Fruit fly (Drosophila melanogaster) whole organism, embryonic: ENCODE results near the gene CG9184.

Experiments used
- Antp ChIP-seq: fragments of 200-800 bp; sonication (Bioruptor generic); optimal IDR thresholded peaks from 3 replicates; lab custom pipeline; 2016; ENCODE audit warnings: missing biosample characterization, missing genetic modification characterization
- Atf-2 ChIP-seq: fragments of 200-800 bp; sonication (Bioruptor generic); optimal IDR thresholded peaks from 2 replicates; lab custom pipeline; 2016; ENCODE audit warnings: missing biosample characterization, missing genetic modification characterization
- Bgb ChIP-seq: fragments of 200-800 bp; sonication (Bioruptor generic); IDR thresholded peaks from 2 replicates; pipeline ENCODE4 v1.3.6; 2022; ENCODE audit warnings: missing biosample characterization, missing genetic modification characterization; ENCODE audit not compliant: partially characterized antibody
- Blimp-1 ChIP-seq: fragments of 200-800 bp; sonication (Bioruptor generic); optimal IDR thresholded peaks from 3 replicates; lab custom pipeline; 2018; ENCODE audit warnings: missing biosample characterization, missing genetic modification characterization, mild to moderate bottlenecking, moderate library complexity, missing genetic modification reagents
- CG12659 ChIP-seq: fragments of 200-800 bp; sonication (Bioruptor generic); optimal IDR thresholded peaks from 3 replicates; lab custom pipeline; 2017; ENCODE audit warnings: mild to moderate bottlenecking, missing biosample characterization, missing genetic modification reagents, missing genetic modification characterization
- CG13287 ChIP-seq: fragments of 200-800 bp; sonication (Bioruptor generic); IDR thresholded peaks from 2 replicates; pipeline ENCODE4 v1.3.6; 2022; ENCODE audit warnings: missing biosample characterization, missing genetic modification characterization; ENCODE audit not compliant: partially characterized antibody
- CG15011 ChIP-seq: fragments of 200-800 bp; sonication (Bioruptor generic); optimal IDR thresholded peaks from 3 replicates; lab custom pipeline; 2018; ENCODE audit warnings: missing biosample characterization, mild to moderate bottlenecking, missing genetic modification characterization
- CG15514 ChIP-seq: fragments of 200-800 bp; sonication (Bioruptor generic); optimal IDR thresholded peaks from 3 replicates; lab custom pipeline; 2017; ENCODE audit warnings: missing biosample characterization, missing genetic modification characterization, mild to moderate bottlenecking, moderate library complexity, missing genetic modification reagents
- CG16779 ChIP-seq: fragments of 200-800 bp; sonication (Bioruptor generic); IDR thresholded peaks from 2 replicates; pipeline ENCODE4 v1.3.6; 2022; ENCODE audit warnings: missing biosample characterization, missing genetic modification characterization
- CG1832 ChIP-seq: fragments of 200-800 bp; sonication (Bioruptor generic); optimal IDR thresholded peaks from 2 replicates; lab custom pipeline; 2017; ENCODE audit warnings: missing biosample characterization, mild to moderate bottlenecking, missing genetic modification characterization, inconsistent platforms
- CG32767 ChIP-seq: fragments of 200-800 bp; sonication (Bioruptor generic); IDR thresholded peaks from 2 replicates; pipeline ENCODE4 v1.3.6; 2022; ENCODE audit warnings: missing biosample characterization, missing genetic modification characterization
- CG32772 ChIP-seq: fragments of 200-800 bp; sonication (Bioruptor generic); IDR thresholded peaks from 2 replicates; pipeline ENCODE4 v1.3.6; 2022; ENCODE audit warnings: missing biosample characterization, missing genetic modification characterization
- CG3407 ChIP-seq: fragments of 200-800 bp; sonication (Bioruptor generic); optimal IDR thresholded peaks from 2 replicates; lab custom pipeline; 2018; ENCODE audit warnings: missing biosample characterization, mild to moderate bottlenecking, missing genetic modification characterization
- CG34376 ChIP-seq: fragments of 200-800 bp; sonication (Bioruptor generic); optimal IDR thresholded peaks from 2 replicates; lab custom pipeline; 2018; ENCODE audit warnings: missing biosample characterization, mild to moderate bottlenecking, missing genetic modification characterization
- CG3726 ChIP-seq: fragments of 200-800 bp; sonication (Bioruptor generic); IDR thresholded peaks from 3 replicates; pipeline ENCODE4, ENCODE4 v1.3.6; 2022; ENCODE audit warnings: missing biosample characterization, missing genetic modification characterization
- CG3847 ChIP-seq: fragments of 200-800 bp; sonication (Bioruptor generic); IDR thresholded peaks from 2 replicates; pipeline ENCODE4 v1.3.6; 2022; ENCODE audit warnings: missing biosample characterization, missing genetic modification characterization
- CG4730 ChIP-seq: fragments of 200-800 bp; sonication (Bioruptor generic); IDR thresholded peaks from 2 replicates; pipeline ENCODE4 v1.3.6; 2022; ENCODE audit warnings: missing biosample characterization, missing genetic modification characterization
- CG4820 ChIP-seq: fragments of 200-800 bp; sonication (Bioruptor generic); optimal IDR thresholded peaks from 3 replicates; lab custom pipeline; 2016; ENCODE audit warnings: missing biosample characterization, missing genetic modification characterization
- CG4854 ChIP-seq: fragments of 200-800 bp; sonication (Bioruptor generic); optimal IDR thresholded peaks from 2 replicates; lab custom pipeline; 2016; ENCODE audit warnings: missing biosample characterization, missing genetic modification characterization, inconsistent platforms
- CG6654 ChIP-seq: fragments of 200-800 bp; sonication (Bioruptor generic); optimal IDR thresholded peaks from 2 replicates; lab custom pipeline; 2017; ENCODE audit warnings: missing biosample characterization, mild to moderate bottlenecking, missing genetic modification characterization
- CG6854 ChIP-seq: fragments of 200-800 bp; sonication (Bioruptor generic); optimal IDR thresholded peaks from 3 replicates; lab custom pipeline; 2017; ENCODE audit warnings: missing biosample characterization, mild to moderate bottlenecking, missing genetic modification characterization
- CG8089 ChIP-seq: fragments of 200-800 bp; sonication (Bioruptor generic); optimal IDR thresholded peaks from 3 replicates; lab custom pipeline; 2016; ENCODE audit warnings: missing biosample characterization, missing genetic modification characterization
- CG8388 ChIP-seq: fragments of 200-800 bp; sonication (Bioruptor generic); optimal IDR thresholded peaks from 2 replicates; lab custom pipeline; 2019; ENCODE audit warnings: missing biosample characterization, mild to moderate bottlenecking, missing genetic modification characterization, moderate library complexity
- CG8924 ChIP-seq: fragments of 200-800 bp; optimal IDR thresholded peaks from 3 replicates; lab custom pipeline; 2019; ENCODE audit warnings: missing biosample characterization, mild to moderate bottlenecking, missing genetic modification characterization, moderate library complexity
- CG9817 ChIP-seq: fragments of 200-800 bp; sonication (Bioruptor generic); optimal IDR thresholded peaks from 2 replicates; lab custom pipeline; 2018; ENCODE audit warnings: missing biosample characterization, mild to moderate bottlenecking, missing genetic modification characterization, moderate library complexity
- Dfd ChIP-seq, 2 experiments: fragments of >200 bp; optimal IDR thresholded peaks; 2 replicates each; lab custom pipeline; 2017; ENCODE audit warnings: missing biosample characterization in 2 of 2, missing genetic modification characterization in 2 of 2
- H15 ChIP-seq: fragments of 200-800 bp; sonication (Bioruptor generic); IDR thresholded peaks from 3 replicates; pipeline ENCODE4 v1.3.6; 2022; ENCODE audit warnings: missing biosample characterization, missing genetic modification characterization
- HmgZ ChIP-seq: fragments of 200-800 bp; sonication (Bioruptor generic); optimal IDR thresholded peaks from 2 replicates; lab custom pipeline; 2018; ENCODE audit warnings: missing biosample characterization, mild to moderate bottlenecking, missing genetic modification characterization
- Poxn ChIP-seq: fragments of 200-800 bp; sonication (Bioruptor generic); IDR thresholded peaks from 2 replicates; pipeline ENCODE4 v1.3.6; 2022; ENCODE audit warnings: missing biosample characterization, missing genetic modification characterization
- Ptx1 ChIP-seq: fragments of 200-800 bp; sonication (Bioruptor generic); IDR thresholded peaks from 2 replicates; pipeline ENCODE4 v1.3.6; 2022; ENCODE audit warnings: missing biosample characterization, missing genetic modification characterization
- Sin3A ChIP-seq: fragments of >200 bp; optimal IDR thresholded peaks from 2 replicates; lab custom pipeline; 2018
- Sry-β ChIP-seq: fragments of 200-800 bp; sonication (Bioruptor generic); optimal IDR thresholded peaks from 2 replicates; lab custom pipeline; 2018; ENCODE audit warnings: missing biosample characterization, mild to moderate bottlenecking, missing genetic modification characterization, moderate library complexity
- amos ChIP-seq: fragments of 200-800 bp; sonication (Bioruptor generic); IDR thresholded peaks from 2 replicates; pipeline ENCODE4 v1.3.6; 2022; ENCODE audit warnings: missing biosample characterization, missing genetic modification characterization; ENCODE audit not compliant: partially characterized antibody
- aop ChIP-seq: fragments of 200-800 bp; sonication (Bioruptor generic); IDR thresholded peaks from 2 replicates; pipeline ENCODE4 v1.3.6; 2022; ENCODE audit warnings: missing biosample characterization, missing genetic modification characterization
- bab2 ChIP-seq: fragments of 200-800 bp; sonication (Bioruptor generic); optimal IDR thresholded peaks from 2 replicates; lab custom pipeline; 2016; ENCODE audit warnings: missing biosample characterization, missing genetic modification characterization
- br ChIP-seq: fragments of >200 bp; optimal IDR thresholded peaks from 2 replicates; lab custom pipeline; 2017
- chn ChIP-seq: fragments of 200-800 bp; sonication (Bioruptor generic); optimal IDR thresholded peaks from 2 replicates; lab custom pipeline; 2016; ENCODE audit warnings: missing biosample characterization, missing genetic modification characterization
- emc ChIP-seq: fragments of 200-800 bp; sonication (Bioruptor generic); optimal IDR thresholded peaks from 2 replicates; lab custom pipeline; 2016; ENCODE audit warnings: missing biosample characterization, missing genetic modification characterization
- ewg ChIP-seq: fragments of 200-800 bp; sonication (Bioruptor generic); optimal IDR thresholded peaks from 3 replicates; lab custom pipeline; 2017; ENCODE audit warnings: mild to moderate bottlenecking, missing biosample characterization, missing genetic modification reagents, missing genetic modification characterization
- eyg ChIP-seq: fragments of 200-800 bp; sonication (Bioruptor generic); optimal IDR thresholded peaks from 3 replicates; lab custom pipeline; 2016; ENCODE audit warnings: missing biosample characterization, missing genetic modification characterization
- fu2 ChIP-seq: fragments of 200-800 bp; sonication (Bioruptor generic); optimal IDR thresholded peaks from 2 replicates; lab custom pipeline; 2016; ENCODE audit warnings: missing biosample characterization, missing genetic modification characterization
- gro ChIP-seq: fragments of 200-800 bp; sonication (Bioruptor generic); optimal IDR thresholded peaks from 2 replicates; lab custom pipeline; 2016; ENCODE audit warnings: missing biosample characterization, missing genetic modification characterization
- nerfin-1 ChIP-seq: fragments of 200-800 bp; sonication (Bioruptor generic); optimal IDR thresholded peaks from 3 replicates; lab custom pipeline; 2019; ENCODE audit warnings: missing biosample characterization, mild to moderate bottlenecking, missing genetic modification characterization, moderate library complexity
- nerfin-2 ChIP-seq: fragments of 200-800 bp; sonication (Bioruptor generic); IDR thresholded peaks from 2 replicates; pipeline ENCODE4 v1.3.6; 2022; ENCODE audit warnings: missing biosample characterization, missing genetic modification characterization; ENCODE audit not compliant: partially characterized antibody
- run ChIP-seq: fragments of 200-800 bp; sonication (Bioruptor generic); optimal IDR thresholded peaks from 3 replicates; lab custom pipeline; 2018; ENCODE audit warnings: missing biosample characterization, mild to moderate bottlenecking, missing genetic modification characterization
- schlank ChIP-seq: fragments of 200-800 bp; sonication (Bioruptor generic); optimal IDR thresholded peaks from 2 replicates; lab custom pipeline; 2018; ENCODE audit warnings: missing biosample characterization, mild to moderate bottlenecking, missing genetic modification characterization
- slp2 ChIP-seq: fragments of 200-800 bp; sonication (Bioruptor generic); optimal IDR thresholded peaks from 2 replicates; lab custom pipeline; 2016; ENCODE audit warnings: missing biosample characterization, missing genetic modification characterization
- unc-4 ChIP-seq: fragments of 200-800 bp; sonication (Bioruptor generic); IDR thresholded peaks from 2 replicates; pipeline ENCODE4 v1.3.6; 2022; ENCODE audit warnings: missing biosample characterization, missing genetic modification characterization; ENCODE audit not compliant: partially characterized antibody
- vvl ChIP-seq: fragments of 200-800 bp; sonication (Bioruptor generic); IDR thresholded peaks from 2 replicates; pipeline ENCODE4 v1.3.6; 2022; ENCODE audit warnings: missing biosample characterization, missing genetic modification characterization
- wek ChIP-seq: fragments of 200-800 bp; sonication (Bioruptor generic); optimal IDR thresholded peaks from 3 replicates; lab custom pipeline; 2018; ENCODE audit warnings: missing biosample characterization, mild to moderate bottlenecking, missing genetic modification characterization, moderate library complexity
- zfh1 ChIP-seq: fragments of 200-800 bp; sonication (Bioruptor generic); IDR thresholded peaks from 3 replicates; pipeline ENCODE4 v1.3.6; 2022; ENCODE audit warnings: missing biosample characterization, missing genetic modification characterization

Gene CG9184

dm6 chr3L:1300076-1300635, 22.4 kb downstream of the CG9184 start (continued):
- TF ChIP-seq Sry-β (GFP tag; lab: Kevin White, UChicago), result no peak
- peak; percentile 73 for TF ChIP-seq CG4820 (GFP tag; lab: Kevin White, UChicago)
- peak; percentile 34; the same call in 1 of the 2 replicates for TF ChIP-seq aop
- TF ChIP-seq Atf-2 (GFP tag; lab: Kevin White, UChicago), result peak; percentile 30
- TF ChIP-seq CG9817 (tag; lab: Kevin White, UChicago), result peak; percentile 51
- TF ChIP-seq CG32767 (GFP tag; lab: Robert Waterston, UW), result no peak
- TF ChIP-seq CG12659 (GFP tag; lab: Kevin White, UChicago), result peak; percentile 75
- TF ChIP-seq CG4854 (GFP tag; lab: Kevin White, UChicago), result peak; percentile 25
- TF ChIP-seq H15 (GFP tag; lab: Robert Waterston, UW), result peak; percentile 67; the same call in 2 of the 3 replicates
- TF ChIP-seq CG3726 (GFP tag; lab: Robert Waterston, UW), result 0 out of 3 replicates have a peak, but pooled peaks have one; percentile 47
- TF ChIP-seq gro (GFP tag; lab: Kevin White, UChicago), result no peak
- TF ChIP-seq Dfd (GFP tag; optimal IDR thresholded peaks at IDR 0.05; lab: Kevin White, UChicago), result no peak
- TF ChIP-seq Blimp-1 (GFP tag; lab: Kevin White, UChicago), result peak; percentile 91
- TF ChIP-seq run (tag; lab: Kevin White, UChicago), result peak; percentile 60
- TF ChIP-seq HmgZ (tag; lab: Kevin White, UChicago), result peak; percentile 58
- TF ChIP-seq CG15514 (GFP tag; lab: Kevin White, UChicago), result peak; percentile 43
- TF ChIP-seq CG3847 (GFP tag; lab: Robert Waterston, UW), result peak; percentile 68
- TF ChIP-seq Poxn, result no peak
- TF ChIP-seq zfh1 (GFP tag; lab: Robert Waterston, UW), result peak; percentile 86
- no peak for TF ChIP-seq br (lab: Kevin White, UChicago)
- no peak for TF ChIP-seq emc (GFP tag; lab: Kevin White, UChicago)
- no peak for TF ChIP-seq CG13287
- TF ChIP-seq Bgb, result no peak
- peak; percentile 79 for TF ChIP-seq CG15011 (GFP tag; lab: Kevin White, UChicago)
- TF ChIP-seq Antp (GFP tag; lab: Kevin White, UChicago), result no peak
- TF ChIP-seq CG32772 (GFP tag; lab: Robert Waterston, UW), result peak; percentile 71
- TF ChIP-seq schlank (tag; lab: Kevin White, UChicago), result no peak
- no peak for TF ChIP-seq amos
- TF ChIP-seq bab2, result peak; percentile 40
- no peak for TF ChIP-seq CG16779
- TF ChIP-seq slp2 (GFP tag; lab: Kevin White, UChicago), result peak; percentile 22
- no peak for TF ChIP-seq CG8089 (GFP tag; lab: Kevin White, UChicago)
- no peak for TF ChIP-seq eyg
- TF ChIP-seq vvl (GFP tag; lab: Robert Waterston, UW), result peak; percentile 92
- TF ChIP-seq CG1832 (GFP tag; lab: Kevin White, UChicago), result no peak
- TF ChIP-seq Sin3A (lab: Kevin White, UChicago), result no peak
- no peak for TF ChIP-seq nerfin-2 (GFP tag; lab: Robert Waterston, UW)
- peak; percentile 78 for TF ChIP-seq nerfin-1 (tag; lab: Kevin White, UChicago)
- TF ChIP-seq CG8388 (GFP tag; lab: Kevin White, UChicago), result peak; percentile 88
- TF ChIP-seq CG6654 (GFP tag; lab: Kevin White, UChicago), result peak; percentile 46
- TF ChIP-seq fu2 (GFP tag; lab: Kevin White, UChicago), result no peak
- TF ChIP-seq CG3407, result peak; percentile 74
- peak; percentile 11 for TF ChIP-seq wek
- peak; percentile 65 for TF ChIP-seq ewg (GFP tag; lab: Kevin White, UChicago)
- TF ChIP-seq CG4730 (GFP tag; lab: Robert Waterston, UW), result peak; percentile 69
- peak; percentile 92 for TF ChIP-seq CG8924 (tag; lab: Kevin White, UChicago)
- TF ChIP-seq CG6854 (GFP tag; lab: Kevin White, UChicago), result peak; percentile 57
- TF ChIP-seq unc-4 (GFP tag; lab: Robert Waterston, UW), result no peak
- peak; percentile 81 for TF ChIP-seq CG34376 (GFP tag; lab: Kevin White, UChicago)
- peak; percentile 57 for TF ChIP-seq chn (GFP tag; lab: Kevin White, UChicago)
- TF ChIP-seq Ptx1 (GFP tag; lab: Robert Waterston, UW), result peak; percentile 80
